Fruit fly (Drosophila melanogaster) Kc167 (cell line): ENCODE measurements around the gene Pp2A-29B.

ENCODE experiments used
- Sin3A ChIP-seq: fragments of >200 bp; optimal IDR thresholded peaks from 2 replicates; lab custom pipeline; 2018; ENCODE audit warnings: missing external identifiers
- h ChIP-seq: fragments of >200 bp; optimal IDR thresholded peaks from 3 replicates; lab custom pipeline; 2018; ENCODE audit warnings: missing external identifiers
- psq ChIP-seq: fragments of >200 bp; optimal IDR thresholded peaks from 2 replicates; lab custom pipeline; 2017; ENCODE audit warnings: missing external identifiers
- ttk ChIP-seq: sonication (Bioruptor generic); optimal IDR thresholded peaks from 2 replicates; lab custom pipeline; 2017; ENCODE audit warnings: missing external identifiers

DNA sequence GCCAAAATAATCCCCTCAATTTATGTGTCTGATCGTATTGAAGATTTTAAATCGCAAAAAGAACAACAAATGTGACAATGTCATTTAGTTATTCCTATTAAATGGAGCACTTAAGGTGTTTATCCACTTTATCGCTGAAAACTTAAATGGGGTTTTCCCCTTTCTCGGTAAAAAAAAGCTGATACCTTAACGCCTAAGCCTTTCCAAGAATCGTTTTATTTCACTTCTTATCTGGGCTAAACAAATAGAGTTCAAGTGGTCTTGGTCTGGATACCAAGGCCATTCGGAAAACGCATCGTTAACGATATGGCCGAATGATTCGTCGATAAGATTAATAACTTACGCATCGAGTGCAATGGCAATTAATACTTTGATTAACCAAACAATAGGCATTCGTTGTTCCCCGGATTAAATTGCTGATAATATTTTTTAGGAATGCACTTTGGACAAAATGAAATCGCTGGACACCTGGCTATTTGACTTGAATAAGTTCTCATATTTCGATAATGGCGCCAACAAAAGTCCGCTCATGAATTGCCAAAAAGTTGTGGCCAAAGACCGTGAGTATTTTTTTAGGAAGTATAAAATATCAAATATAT lies 26.0 kb upstream of the Pp2A-29B start:
- TF ChIP-seq psq (lab: Kevin White, UChicago) (no peak), ttk (no peak), Sin3A (lab: Kevin White, UChicago) (no peak), h (lab: Kevin White, UChicago) (no peak)
